Worm (Caenorhabditis elegans): ENCODE measurements around the gene ugt-63.

The ugt-63 gene

ce11 chrV:5064761-5065421, 45.7 kb downstream of the ugt-63 start, which contains the start of gene mlk-1:
Gene mlk-1 (minus strand): TSS chrV:5064811.
- TF ChIP-seq hmg-1.1 (GFP tag; IDR thresholded peaks at IDR 0.05) (peak; percentile 56; the same call in 1 of the 2 replicates), ceh-20 (GFP tag; IDR thresholded peaks at IDR 0.05) (no peak), F37D6.2 (tag; optimal IDR thresholded peaks at IDR 0.05) (peak; percentile 32), lsy-2 (tag; optimal IDR thresholded peaks at IDR 0.05) (peak; percentile 59 to 64), pqm-1 (tag; optimal IDR thresholded peaks at IDR 0.05) (peak; percentile 26), nhr-48 (tag; optimal IDR thresholded peaks at IDR 0.05) (peak; percentile 43), hlh-11 (tag; optimal IDR thresholded peaks at IDR 0.05) (peak; percentile 77), nhr-11 (tag; optimal IDR thresholded peaks at IDR 0.05) (peak; percentile 85), rbr-2 (tag; optimal IDR thresholded peaks at IDR 0.05) (peak; percentile 78), pha-4 (GFP tag; IDR thresholded peaks at IDR 0.05) (no peak), pha-4 (tag; optimal IDR thresholded peaks at IDR 0.05) (no peak), spr-1 (tag; optimal IDR thresholded peaks at IDR 0.05) (peak; percentile 12), arid-1 (GFP tag; conservative IDR thresholded peaks at IDR 0.05) (peak; percentile 44; the same call in 1 of the 2 replicates), ceh-28 (tag; optimal IDR thresholded peaks at IDR 0.05) (no peak), nhr-10 (tag; optimal IDR thresholded peaks at IDR 0.05) (peak; percentile 36), mep-1 (tag; optimal IDR thresholded peaks at IDR 0.05) (peak; percentile 75), fkh-10 (GFP tag; optimal IDR thresholded peaks at IDR 0.05) (peak; percentile 63), unc-62 (GFP tag; optimal IDR thresholded peaks at IDR 0.05 in 1 of 2) (peak in 1 of 2 experiments; percentile 99), unc-62 (tag; optimal IDR thresholded peaks at IDR 0.05) (no peak), daf-16 (GFP tag; optimal IDR thresholded peaks at IDR 0.05) (no peak), daf-16 (tag; optimal IDR thresholded peaks at IDR 0.05) (peak; percentile 31), D1046.2 (GFP tag; IDR thresholded peaks at IDR 0.05) (no peak), nhr-77 (tag; optimal IDR thresholded peaks at IDR 0.05) (peak; percentile 28), mdl-1 (tag; optimal IDR thresholded peaks at IDR 0.05) (peak in 1 of 2 experiments; percentile 95), zag-1 (tag; optimal IDR thresholded peaks at IDR 0.05) (no peak), unc-130 (GFP tag; optimal IDR thresholded peaks at IDR 0.05) (no peak), hlh-30 (tag; optimal IDR thresholded peaks at IDR 0.05; ENCODE audit: insufficient read depth) (peak; percentile 96), nhr-6 (tag; optimal IDR thresholded peaks at IDR 0.05) (peak; percentile 40), duxl-1 (tag; optimal IDR thresholded peaks at IDR 0.05; ENCODE audit: poor library complexity) (no peak), aha-1 (tag) (peak; percentile 96), dpl-1 (GFP tag; optimal IDR thresholded peaks at IDR 0.05) (peak; percentile 15), hif-1 (tag; optimal IDR thresholded peaks at IDR 0.05) (peak in 1 of 2 experiments; percentile 64), nhr-25 (tag; optimal IDR thresholded peaks at IDR 0.05; ENCODE audit: borderline replicate concordance, insufficient read depth) (peak; percentile 60), mes-2 (tag; optimal IDR thresholded peaks at IDR 0.05; ENCODE audit: poor library complexity, severe bottlenecking) (peak; percentile 34), dmd-6 (GFP tag; IDR thresholded peaks at IDR 0.05) (peak; percentile 70), ctbp-1 (GFP tag; IDR thresholded peaks at IDR 0.05) (peak; percentile 37; the same call in 1 of the 2 replicates), dve-1 (tag; optimal IDR thresholded peaks at IDR 0.05; ENCODE audit: insufficient read depth) (peak; percentile 62), nhr-28 (tag; optimal IDR thresholded peaks at IDR 0.05) (peak; percentile 88), F26F4.8 (GFP tag; conservative IDR thresholded peaks at IDR 0.05) (no peak), lin-1 (GFP tag; IDR thresholded peaks at IDR 0.05) (0 out of 2 replicates have a peak, but pooled peaks have one; percentile 18), set-16 (GFP tag; IDR thresholded peaks at IDR 0.05) (peak; percentile 46; the same call in 1 of the 2 replicates), mdt-29 (GFP tag; IDR thresholded peaks at IDR 0.05) (peak; percentile 54; the same call in 1 of the 2 replicates), ceh-44 (GFP tag; IDR thresholded peaks at IDR 0.05) (no peak), mxl-3 (GFP tag; optimal IDR thresholded peaks at IDR 0.05) (peak; percentile 41)

Data from whole organism, L4 larva.